Fruit fly (Drosophila melanogaster): Measurements from ENCODE around the gene CG2701.

Gene CG2701

dm6 chrX:2708156-2708734 lies 11.9 kb downstream of the CG2701 start, which contains the start of gene CG2681 (continued):
- no peak for TF ChIP-seq CG18619 (GFP tag; optimal IDR thresholded peaks at IDR 0.05)
- no peak for TF ChIP-seq CkIIα-i1 (GFP tag; IDR thresholded peaks at IDR 0.05)
- no peak for TF ChIP-seq CG10543 (GFP tag; optimal IDR thresholded peaks at IDR 0.05)
- TF ChIP-seq sim (GFP tag; IDR thresholded peaks at IDR 0.05) = no peak
- peak; percentile 62; the same call in 1 of the 2 replicates for TF ChIP-seq NFAT (GFP tag; IDR thresholded peaks at IDR 0.05)
- no peak for TF ChIP-seq Sox102F (GFP tag; optimal IDR thresholded peaks at IDR 0.05)
- TF ChIP-seq CG1603 (tag; optimal IDR thresholded peaks at IDR 0.05) = peak; percentile 50
- TF ChIP-seq Dip3 (GFP tag; optimal IDR thresholded peaks at IDR 0.05) = peak; percentile 31
- TF ChIP-seq TFAM (GFP tag; optimal IDR thresholded peaks at IDR 0.05) = no peak
- no peak for TF ChIP-seq vfl (GFP tag; optimal IDR thresholded peaks at IDR 0.05)
- TF ChIP-seq CG8765 (GFP tag; IDR thresholded peaks at IDR 0.05) = no peak
- TF ChIP-seq CG7357 (GFP tag; IDR thresholded peaks at IDR 0.05) = peak; percentile 15; the same call in 1 of the 3 replicates
- no peak for TF ChIP-seq gce (GFP tag; IDR thresholded peaks at IDR 0.05)
- TF ChIP-seq crol (GFP tag; IDR thresholded peaks at IDR 0.05) = no peak
- peak; percentile 15 for TF ChIP-seq her (GFP tag; optimal IDR thresholded peaks at IDR 0.05)
- TF ChIP-seq CG7928 (GFP tag; optimal IDR thresholded peaks at IDR 0.05) = no peak
- TF ChIP-seq CG34224 (GFP tag; IDR thresholded peaks at IDR 0.05; ENCODE audit: partially characterized antibody) = no peak
- TF ChIP-seq ems (GFP tag; optimal IDR thresholded peaks at IDR 0.05) = no peak
- TF ChIP-seq danr (GFP tag; IDR thresholded peaks at IDR 0.05) = 0 out of 2 replicates have a peak, but pooled peaks have one; percentile 14
- TF ChIP-seq bab2 (GFP tag; optimal IDR thresholded peaks at IDR 0.05) = peak; percentile 31
- TF ChIP-seq CG10209 (GFP tag; optimal IDR thresholded peaks at IDR 0.05) = no peak
- no peak for TF ChIP-seq jing (GFP tag; optimal IDR thresholded peaks at IDR 0.05)
- no peak for TF ChIP-seq Dp (GFP tag; optimal IDR thresholded peaks at IDR 0.05)
- TF ChIP-seq dati (GFP tag; IDR thresholded peaks at IDR 0.05) = no peak
- no peak for TF ChIP-seq Dref (GFP tag; IDR thresholded peaks at IDR 0.05)
- peak; percentile 45 for TF ChIP-seq ind (GFP tag; optimal IDR thresholded peaks at IDR 0.05)
- TF ChIP-seq prd (optimal IDR thresholded peaks at IDR 0.05) = no peak
- TF ChIP-seq prd (GFP tag; IDR thresholded peaks at IDR 0.05) = peak; percentile 73
- TF ChIP-seq MBD-R2 (GFP tag; IDR thresholded peaks at IDR 0.05) = peak; percentile 17; the same call in 1 of the 2 replicates
- no peak for TF ChIP-seq YL-1 (GFP tag; optimal IDR thresholded peaks at IDR 0.05)
- TF ChIP-seq tna (GFP tag; IDR thresholded peaks at IDR 0.05; ENCODE audit: partially characterized antibody) = no peak
- no peak for TF ChIP-seq CG14710 (tag; optimal IDR thresholded peaks at IDR 0.05)
- TF ChIP-seq CG8478 (optimal IDR thresholded peaks at IDR 0.05) = no peak
- no peak for TF ChIP-seq twi (tag; optimal IDR thresholded peaks at IDR 0.05)
- TF ChIP-seq CG7963 (GFP tag; IDR thresholded peaks at IDR 0.05; ENCODE audit: partially characterized antibody) = no peak
- peak; percentile 46 for TF ChIP-seq esg (GFP tag; conservative IDR thresholded peaks at IDR 0.05)
- TF ChIP-seq slou (GFP tag; optimal IDR thresholded peaks at IDR 0.05) = no peak
- no peak for TF ChIP-seq CG8388 (GFP tag; optimal IDR thresholded peaks at IDR 0.05)
- no peak for TF ChIP-seq CG13287 (GFP tag; IDR thresholded peaks at IDR 0.05; ENCODE audit: partially characterized antibody)
- peak; percentile 38; the same call in 1 of the 2 replicates for TF ChIP-seq CG17328 (GFP tag; IDR thresholded peaks at IDR 0.05)
- no peak for TF ChIP-seq fd64A (GFP tag; optimal IDR thresholded peaks at IDR 0.05)
- no peak for TF ChIP-seq CG11504 (tag; optimal IDR thresholded peaks at IDR 0.05)
- TF ChIP-seq Taf1 (GFP tag; IDR thresholded peaks at IDR 0.05) = no peak
- TF ChIP-seq Dek (tag; optimal IDR thresholded peaks at IDR 0.05) = no peak
- peak; percentile 56 for TF ChIP-seq CG6689 (GFP tag; IDR thresholded peaks at IDR 0.05)
- TF ChIP-seq stc (GFP tag; IDR thresholded peaks at IDR 0.05) = peak; percentile 61; the same call in 1 of the 2 replicates
- peak; percentile 14 for TF ChIP-seq CG8944 (GFP tag; optimal IDR thresholded peaks at IDR 0.05)
- peak; percentile 53 for TF ChIP-seq CG9932 (GFP tag; IDR thresholded peaks at IDR 0.05)
- peak; percentile 43 for TF ChIP-seq mam (GFP tag; optimal IDR thresholded peaks at IDR 0.05)
- TF ChIP-seq Fer2 (tag; optimal IDR thresholded peaks at IDR 0.05) = no peak
- no peak for TF ChIP-seq CG31441 (GFP tag; IDR thresholded peaks at IDR 0.05)
- TF ChIP-seq CG10431 (GFP tag; optimal IDR thresholded peaks at IDR 0.05) = no peak

Data from whole organism, embryonic.